Fruit fly (Drosophila melanogaster): ENCODE results near the gene CG2258.

CG2258 gene

DNA sequence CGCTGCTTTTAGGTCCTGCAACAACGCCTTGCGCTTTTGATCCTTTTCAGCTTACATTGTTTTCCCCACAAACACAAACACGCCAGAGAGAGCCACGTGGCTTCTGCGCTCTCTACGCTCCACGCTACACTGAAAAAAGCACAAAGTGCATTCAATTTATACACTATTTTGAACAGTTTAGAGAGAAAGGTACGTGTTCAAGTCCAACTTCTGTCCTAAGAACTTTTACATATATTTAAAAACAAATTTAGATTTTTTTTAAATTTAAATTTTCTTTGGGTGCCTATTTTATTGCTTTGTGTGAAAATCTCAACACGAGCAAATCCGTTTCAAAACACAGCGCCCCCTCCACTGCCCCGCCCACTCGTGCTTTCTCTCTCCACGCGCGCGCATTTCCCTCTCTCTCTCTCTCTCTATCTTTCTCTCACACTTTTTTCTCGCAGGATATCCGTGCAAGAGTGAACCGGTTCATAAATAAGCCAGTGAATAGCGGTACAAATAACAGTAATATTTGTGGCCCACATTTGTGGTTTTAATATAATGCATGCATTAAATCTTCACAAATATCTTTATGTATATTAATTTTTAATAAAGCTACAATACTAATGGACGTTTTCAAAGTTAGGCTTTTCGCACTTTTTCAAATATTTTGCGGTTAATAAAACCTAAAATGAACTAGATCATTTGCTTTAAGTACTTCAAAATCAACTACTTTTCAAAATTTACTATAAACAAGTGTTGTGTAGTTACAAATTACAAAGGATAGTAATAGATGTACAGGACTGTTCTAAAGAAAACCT lies 1.7 kb downstream of the CG2258 start:
- TF ChIP-seq fu2 (GFP tag; optimal IDR thresholded peaks at IDR 0.05), result no peak
- TF ChIP-seq CG8359 (GFP tag; optimal IDR thresholded peaks at IDR 0.05; ENCODE audit: borderline replicate concordance), result peak; percentile 17
- TF ChIP-seq TFAM (GFP tag; optimal IDR thresholded peaks at IDR 0.05), result no peak
- no peak for TF ChIP-seq CG8290 (GFP tag; optimal IDR thresholded peaks at IDR 0.05)
- TF ChIP-seq CG8290 (tag; optimal IDR thresholded peaks at IDR 0.05), result peak in 1 of 2 experiments; percentile 53
- TF ChIP-seq CG14441 (GFP tag; IDR thresholded peaks at IDR 0.05), result peak; percentile 83
- TF ChIP-seq wor (GFP tag; IDR thresholded peaks at IDR 0.05), result peak; percentile 76
- TF ChIP-seq CG15479 (GFP tag; optimal IDR thresholded peaks at IDR 0.05), result no peak
- TF ChIP-seq CG10209 (GFP tag; optimal IDR thresholded peaks at IDR 0.05), result peak; percentile 74
- peak; percentile 82 for TF ChIP-seq ap (GFP tag; IDR thresholded peaks at IDR 0.05)
- TF ChIP-seq HLHmδ (GFP tag; optimal IDR thresholded peaks at IDR 0.05), result no peak
- TF ChIP-seq Eip74EF (GFP tag; optimal IDR thresholded peaks at IDR 0.05), result peak in 1 of 2 experiments; percentile 79
- TF ChIP-seq usp (GFP tag; optimal IDR thresholded peaks at IDR 0.05), result no peak
- peak; percentile 82 for TF ChIP-seq fd96Cb (tag; optimal IDR thresholded peaks at IDR 0.05)
- peak; percentile 33 for TF ChIP-seq CG1832 (GFP tag; optimal IDR thresholded peaks at IDR 0.05)
- peak; percentile 77 for TF ChIP-seq CG13775 (GFP tag; optimal IDR thresholded peaks at IDR 0.05)
- TF ChIP-seq CG32767 (GFP tag; IDR thresholded peaks at IDR 0.05), result peak; percentile 56
- TF ChIP-seq gce (GFP tag; IDR thresholded peaks at IDR 0.05), result peak; percentile 86
- no peak for TF ChIP-seq sc (optimal IDR thresholded peaks at IDR 0.05)
- TF ChIP-seq sc (GFP tag; optimal IDR thresholded peaks at IDR 0.05), result peak; percentile 69
- TF ChIP-seq Camta (GFP tag; optimal IDR thresholded peaks at IDR 0.05), result peak; percentile 47
- no peak for TF ChIP-seq ERR (GFP tag; optimal IDR thresholded peaks at IDR 0.05)
- TF ChIP-seq CG11456 (GFP tag; IDR thresholded peaks at IDR 0.05), result peak; percentile 85
- TF ChIP-seq nerfin-1 (tag; optimal IDR thresholded peaks at IDR 0.05), result peak; percentile 66
- TF ChIP-seq Sin3A (optimal IDR thresholded peaks at IDR 0.05), result no peak
- peak; percentile 49 for TF ChIP-seq fd64A (GFP tag; optimal IDR thresholded peaks at IDR 0.05)
- TF ChIP-seq CG14014 (GFP tag; IDR thresholded peaks at IDR 0.05), result peak; percentile 90
- TF ChIP-seq CG17186 (GFP tag; optimal IDR thresholded peaks at IDR 0.05), result peak; percentile 40
- peak; percentile 34; the same call in 1 of the 2 replicates for TF ChIP-seq CG11085 (GFP tag; IDR thresholded peaks at IDR 0.05)
- no peak for TF ChIP-seq luna (GFP tag; optimal IDR thresholded peaks at IDR 0.05)
- TF ChIP-seq CG14860 (GFP tag; IDR thresholded peaks at IDR 0.05; ENCODE audit: partially characterized antibody), result no peak
- TF ChIP-seq Sry-δ (GFP tag; optimal IDR thresholded peaks at IDR 0.05), result no peak
- TF ChIP-seq CG11695 (GFP tag; IDR thresholded peaks at IDR 0.05), result peak; percentile 85
- peak; percentile 74 for TF ChIP-seq bcd (GFP tag; optimal IDR thresholded peaks at IDR 0.05)
- TF ChIP-seq Rx (GFP tag; IDR thresholded peaks at IDR 0.05), result peak; percentile 82
- TF ChIP-seq cwo (GFP tag; optimal IDR thresholded peaks at IDR 0.05), result peak; percentile 84
- TF ChIP-seq amos (GFP tag; IDR thresholded peaks at IDR 0.05; ENCODE audit: partially characterized antibody), result no peak
- TF ChIP-seq Bteb2 (GFP tag; optimal IDR thresholded peaks at IDR 0.05), result peak; percentile 57
- TF ChIP-seq NC2α (GFP tag; optimal IDR thresholded peaks at IDR 0.05), result peak; percentile 11
- TF ChIP-seq MESR4 (GFP tag; optimal IDR thresholded peaks at IDR 0.05), result peak; percentile 22
- TF ChIP-seq Poxn (GFP tag; IDR thresholded peaks at IDR 0.05), result peak; percentile 52
- TF ChIP-seq Nf-YA (GFP tag; IDR thresholded peaks at IDR 0.05), result peak; percentile 71
- TF ChIP-seq CG5953 (GFP tag; IDR thresholded peaks at IDR 0.05), result peak; percentile 74
- TF ChIP-seq Sox100B (GFP tag; optimal IDR thresholded peaks at IDR 0.05), result peak; percentile 77
- TF ChIP-seq CG10462 (GFP tag; optimal IDR thresholded peaks at IDR 0.05), result peak; percentile 39
- peak; percentile 68 for TF ChIP-seq CG12104 (GFP tag; optimal IDR thresholded peaks at IDR 0.05)
- peak; percentile 87 for TF ChIP-seq CG2712 (tag; optimal IDR thresholded peaks at IDR 0.05)
- TF ChIP-seq CG4617 (GFP tag; optimal IDR thresholded peaks at IDR 0.05; ENCODE audit: borderline replicate concordance), result peak; percentile 26
- TF ChIP-seq Ets65A (GFP tag), result peak; percentile 92
- TF ChIP-seq CG13624 (GFP tag; optimal IDR thresholded peaks at IDR 0.05), result peak; percentile 60

Measured in whole organism, embryonic.